Worm (Caenorhabditis elegans) whole organism, early embryonic: Measurements from ENCODE around the gene clec-19.

Source experiments
- B0310.2 ChIP-seq: sonication (generic microtip); optimal IDR thresholded peaks from 2 replicates; lab custom pipeline; 2016; ENCODE audit warnings: mild to moderate bottlenecking, missing genetic modification characterization, missing compliant biosample characterization
- F13C5.2 ChIP-seq: sonication (generic microtip); optimal IDR thresholded peaks from 2 replicates; lab custom pipeline; 2017; ENCODE audit warnings: mild to moderate bottlenecking, missing genetic modification characterization, inconsistent platforms, missing compliant biosample characterization
- aly-1 ChIP-seq: sonication (generic microtip); optimal IDR thresholded peaks from 2 replicates; lab custom pipeline; 2016; ENCODE audit warnings: missing genetic modification characterization, missing compliant biosample characterization
- ama-1 ChIP-seq: fragments of 150-350 bp; optimal IDR thresholded peaks from 2 replicates; lab custom pipeline; 2014
- ceh-13 ChIP-seq: fragments of 200-800 bp; sonication (Bioruptor generic); optimal IDR thresholded peaks from 2 replicates; lab custom pipeline; 2018; ENCODE audit warnings: mild to moderate bottlenecking, missing genetic modification characterization, missing compliant biosample characterization
- ceh-36 ChIP-seq: sonication (generic microtip); optimal IDR thresholded peaks from 2 replicates; lab custom pipeline; 2016; ENCODE audit warnings: missing genetic modification characterization, inconsistent platforms, missing compliant biosample characterization
- ets-7 ChIP-seq: sonication (generic microtip); optimal IDR thresholded peaks from 2 replicates; lab custom pipeline; 2016; ENCODE audit warnings: missing genotype, missing genetic modification characterization, missing compliant biosample characterization
- flt-1 ChIP-seq: fragments of 200-800 bp; sonication (Bioruptor generic); IDR thresholded peaks from 2 replicates; pipeline ENCODE4 v1.3.6; 2022; ENCODE audit warnings: missing genetic modification characterization, missing compliant biosample characterization
- hmbx-1 ChIP-seq: sonication (generic microtip); optimal IDR thresholded peaks from 2 replicates; lab custom pipeline; 2016; ENCODE audit warnings: mild to moderate bottlenecking, missing genetic modification characterization, missing compliant biosample characterization
- hmg-4 ChIP-seq: fragments of 200-800 bp; sonication (Bioruptor generic); optimal IDR thresholded peaks from 2 replicates; lab custom pipeline; 2018; ENCODE audit warnings: mild to moderate bottlenecking, missing genetic modification characterization, missing compliant biosample characterization
- hnd-1 ChIP-seq: sonication (generic microtip); optimal IDR thresholded peaks from 2 replicates; lab custom pipeline; 2016; ENCODE audit warnings: missing genetic modification characterization, missing compliant biosample characterization
- pes-1 ChIP-seq: fragments of 200-800 bp; sonication (Bioruptor generic); IDR thresholded peaks from 2 replicates; pipeline ENCODE4 v1.3.6; 2022; ENCODE audit warnings: missing genetic modification reagents, missing genetic modification characterization, missing compliant biosample characterization
- scrt-1 ChIP-seq: fragments of 200-800 bp; sonication (Bioruptor generic); IDR thresholded peaks from 2 replicates; pipeline ENCODE4 v1.3.6; 2022; ENCODE audit warnings: missing genetic modification characterization, missing compliant biosample characterization
- sea-1 ChIP-seq: fragments of 200-800 bp; sonication (Bioruptor generic); conservative IDR thresholded peaks from 2 replicates; pipeline ENCODE4 v1.3.6; 2022; ENCODE audit warnings: missing genetic modification characterization, missing compliant biosample characterization
- tbx-11 ChIP-seq: fragments of 200-800 bp; sonication (Bioruptor generic); IDR thresholded peaks from 2 replicates; pipeline ENCODE4 v1.3.6; 2022; ENCODE audit warnings: missing genetic modification characterization, missing compliant biosample characterization
- tbx-37 ChIP-seq: fragments of 200-800 bp; sonication (Bioruptor generic); conservative IDR thresholded peaks from 2 replicates; pipeline ENCODE4 v1.3.6; 2022; ENCODE audit warnings: missing genetic modification reagents, missing genetic modification characterization, missing compliant biosample characterization
- tra-4 ChIP-seq: sonication (generic microtip); optimal IDR thresholded peaks from 2 replicates; lab custom pipeline; 2017; ENCODE audit warnings: missing genetic modification characterization, missing compliant biosample characterization

The clec-19 gene

ce11 chrII:1735145-1735544 is 9.1 kb upstream of the clec-19 start:
- TF ChIP-seq tbx-11 (GFP tag; lab: Robert Waterston, UW) (no peak), ama-1 (lab: Kevin White, UChicago) (no peak), hnd-1 (no peak), ceh-13 (GFP tag; lab: Kevin White, UChicago) (no peak), ets-7 (tag; lab: Kevin White, UChicago) (no peak), aly-1 (tag; lab: Kevin White, UChicago) (no peak), sea-1 (GFP tag; lab: Robert Waterston, UW) (no peak), F13C5.2 (tag; lab: Kevin White, UChicago) (no peak), pes-1 (no peak), hmbx-1 (tag; lab: Kevin White, UChicago) (no peak), ceh-36 (tag; lab: Kevin White, UChicago) (no peak), B0310.2 (tag; lab: Kevin White, UChicago) (no peak)

ce11 chrII:1736353-1736752 is 7.9 kb upstream of the clec-19 start, which contains the start of gene ceh-83:
ceh-83 (minus strand) TSS chrII:1736533.
- TF ChIP-seq tbx-37 (GFP tag; lab: Robert Waterston, UW) (no peak), tra-4 (tag; lab: Kevin White, UChicago) (no peak), B0310.2 (tag; lab: Kevin White, UChicago) (no peak), ama-1 (lab: Kevin White, UChicago) (no peak), hmg-4 (no peak), ceh-36 (tag; lab: Kevin White, UChicago) (no peak), sea-1 (GFP tag; lab: Robert Waterston, UW) (no peak), aly-1 (tag; lab: Kevin White, UChicago) (no peak), ets-7 (tag; lab: Kevin White, UChicago) (no peak), pes-1 (no peak), F13C5.2 (tag; lab: Kevin White, UChicago) (no peak), hmbx-1 (tag; lab: Kevin White, UChicago) (no peak), scrt-1 (GFP tag; lab: Robert Waterston, UW) (no peak)

- TF ChIP-seq F13C5.2 (tag; lab: Kevin White, UChicago) (no peak), ets-7 (tag; lab: Kevin White, UChicago) (no peak), tra-4 (tag; lab: Kevin White, UChicago) (no peak), ceh-13 (GFP tag; lab: Kevin White, UChicago) (no peak), ama-1 (lab: Kevin White, UChicago) (no peak), hnd-1 (no peak), sea-1 (GFP tag; lab: Robert Waterston, UW) (no peak), tbx-11 (GFP tag; lab: Robert Waterston, UW) (no peak), B0310.2 (tag; lab: Kevin White, UChicago) (no peak), ceh-36 (tag; lab: Kevin White, UChicago) (no peak), hmg-4 (no peak), pes-1 (no peak), tbx-37 (GFP tag; lab: Robert Waterston, UW) (no peak)
Measured at ce11 chrII:1738844-1739243, 5.4 kb upstream of the clec-19 start, which contains the start of the genes irld-9 and irld-33. irld-9 (minus strand) TSS chrII:1738944. irld-33 (plus strand) TSS chrII:1739052.

- TF ChIP-seq tra-4 (tag; lab: Kevin White, UChicago): no peak
- TF ChIP-seq F13C5.2 (tag; lab: Kevin White, UChicago): no peak
- no peak for TF ChIP-seq tbx-37 (GFP tag; lab: Robert Waterston, UW)
- no peak for TF ChIP-seq hnd-1
- TF ChIP-seq ceh-36 (tag; lab: Kevin White, UChicago): no peak
- no peak for TF ChIP-seq tbx-11 (GFP tag; lab: Robert Waterston, UW)
- no peak for TF ChIP-seq aly-1 (tag; lab: Kevin White, UChicago)
- no peak for TF ChIP-seq sea-1 (GFP tag; lab: Robert Waterston, UW)
- TF ChIP-seq hmbx-1 (tag; lab: Kevin White, UChicago): no peak
Measured at ce11 chrII:1741248-1741647, 3.0 kb upstream of the clec-19 start, which contains the start of gene K07G6.1. K07G6.1 (plus strand) TSS chrII:1741548.

- TF ChIP-seq flt-1 (GFP tag; lab: Robert Waterston, UW) (no peak), aly-1 (tag; lab: Kevin White, UChicago) (no peak), B0310.2 (tag; lab: Kevin White, UChicago) (no peak), tbx-11 (GFP tag; lab: Robert Waterston, UW) (no peak), pes-1 (no peak), hmbx-1 (tag; lab: Kevin White, UChicago) (no peak), ceh-36 (tag; lab: Kevin White, UChicago) (no peak), tbx-37 (GFP tag; lab: Robert Waterston, UW) (no peak), ama-1 (lab: Kevin White, UChicago) (no peak), tra-4 (tag; lab: Kevin White, UChicago) (no peak), scrt-1 (GFP tag; lab: Robert Waterston, UW) (no peak), F13C5.2 (tag; lab: Kevin White, UChicago) (no peak), ets-7 (tag; lab: Kevin White, UChicago) (no peak), sea-1 (GFP tag; lab: Robert Waterston, UW) (no peak), hnd-1 (no peak)
Measured at ce11 chrII:1742535-1742934, 1.7 kb upstream of the clec-19 start, which contains the start of gene F36H5.12. F36H5.12 (plus strand) TSS chrII:1742835.

ce11 chrII:1750413-1750812 is 6.1 kb downstream of the clec-19 start, which contains the start of the genes F36H5.13 and F36H5.8:
F36H5.13 (minus strand) TSS chrII:1750513.
F36H5.8 (minus strand) TSS chrII:1750686.
- TF ChIP-seq F13C5.2 (tag; lab: Kevin White, UChicago) (no peak), hmbx-1 (tag; lab: Kevin White, UChicago) (no peak), hnd-1 (no peak), aly-1 (tag; lab: Kevin White, UChicago) (no peak), sea-1 (GFP tag; lab: Robert Waterston, UW) (no peak), ama-1 (lab: Kevin White, UChicago) (no peak), ceh-13 (GFP tag; lab: Kevin White, UChicago) (no peak), hmg-4 (no peak), ets-7 (tag; lab: Kevin White, UChicago) (no peak)

- no peak for TF ChIP-seq scrt-1 (GFP tag; lab: Robert Waterston, UW)
Measured at ce11 chrII:1752990-1753389, 8.7 kb downstream of the clec-19 start, which contains the start of gene F36H5.9. F36H5.9 (minus strand) TSS chrII:1753090.
